Worm (Caenorhabditis elegans) whole organism, L3 larva: ENCODE results near the gene ZK688.9.

Experiments used
- ZK546.5 ChIP-seq: sonication (generic microtip); optimal IDR thresholded peaks from 2 replicates; lab custom pipeline; 2017; ENCODE audit warnings: missing biosample characterization, missing genetic modification characterization
- ceh-16 ChIP-seq: sonication (generic microtip); optimal IDR thresholded peaks from 2 replicates; lab custom pipeline; 2017; ENCODE audit warnings: missing biosample characterization, missing genetic modification characterization
- ceh-82 ChIP-seq: fragments of 150-350 bp; optimal IDR thresholded peaks from 2 replicates; lab custom pipeline; 2014; ENCODE audit warnings: missing biosample characterization, missing genetic modification characterization
- egl-5 ChIP-seq: fragments of 150-350 bp; optimal IDR thresholded peaks from 2 replicates; lab custom pipeline; 2017; ENCODE audit warnings: missing biosample characterization, missing genetic modification reagents, missing genetic modification characterization, inconsistent platforms
- elt-1 ChIP-seq: fragments of 150-350 bp; optimal IDR thresholded peaks from 2 replicates; lab custom pipeline; 2014; ENCODE audit warnings: missing biosample characterization, missing genetic modification characterization
- elt-2 ChIP-seq: sonication (generic microtip); optimal IDR thresholded peaks from 2 replicates; lab custom pipeline; 2016; ENCODE audit warnings: missing genetic modification reagents, mild to moderate bottlenecking, missing genetic modification characterization, missing compliant biosample characterization
- elt-3 ChIP-seq, 3 experiments: fragments of 150-350 bp in 1 of 3; sonication (generic microtip) in 2 of 3; optimal IDR thresholded peaks; 2 replicates in 2 of 3; 4 replicates in 1 of 3; lab custom pipeline; 2014 to 2017; ENCODE audit warnings: missing biosample characterization in 3 of 3, missing genetic modification characterization in 3 of 3
- eor-1 ChIP-seq, 2 experiments: fragments of 150-350 bp; optimal IDR thresholded peaks; 2 replicates each; lab custom pipeline; 2014 to 2018; ENCODE audit warnings: missing biosample characterization in 2 of 2, missing genetic modification characterization in 2 of 2
- fkh-2 ChIP-seq: fragments of 150-350 bp; optimal IDR thresholded peaks from 2 replicates; lab custom pipeline; 2014; ENCODE audit warnings: missing biosample characterization, missing genetic modification reagents, missing genetic modification characterization
- fos-1 ChIP-seq: fragments of 150-350 bp; optimal IDR thresholded peaks from 2 replicates; lab custom pipeline; 2014; ENCODE audit warnings: missing biosample characterization, missing genetic modification characterization
- hmg-11 ChIP-seq: sonication (generic microtip); optimal IDR thresholded peaks from 2 replicates; lab custom pipeline; 2016; ENCODE audit warnings: missing genetic modification characterization, missing compliant biosample characterization
- lin-15B ChIP-seq: fragments of 150-350 bp; optimal IDR thresholded peaks from 2 replicates; lab custom pipeline; 2014; ENCODE audit warnings: missing biosample characterization, missing genetic modification characterization
- lin-39 ChIP-seq: fragments of 150-350 bp; optimal IDR thresholded peaks from 2 replicates; lab custom pipeline; 2018; ENCODE audit warnings: missing biosample characterization, missing genetic modification reagents, missing genetic modification characterization
- lsy-12 ChIP-seq: sonication (generic microtip); optimal IDR thresholded peaks from 2 replicates; lab custom pipeline; 2016; ENCODE audit warnings: mild to moderate bottlenecking, missing genetic modification characterization, missing compliant biosample characterization
- mdl-1 ChIP-seq: fragments of 150-350 bp; optimal IDR thresholded peaks from 2 replicates; lab custom pipeline; 2014; ENCODE audit warnings: missing biosample characterization, missing genetic modification characterization
- mml-1 ChIP-seq: fragments of 150-350 bp; sonication (generic microtip); optimal IDR thresholded peaks from 3 replicates; lab custom pipeline; 2014; ENCODE audit warnings: missing biosample characterization, missing genetic modification characterization
- nfya-1 ChIP-seq: sonication (generic microtip); optimal IDR thresholded peaks from 2 replicates; lab custom pipeline; 2017; ENCODE audit warnings: missing genetic modification characterization, mild to moderate bottlenecking, missing compliant biosample characterization, antibody characterized with exemption, moderate library complexity; ENCODE audit not compliant: insufficient read depth
- nhr-11 ChIP-seq: fragments of 150-350 bp; optimal IDR thresholded peaks from 2 replicates; lab custom pipeline; 2014; ENCODE audit warnings: missing biosample characterization, missing genetic modification characterization
- nhr-12 ChIP-seq: fragments of 150-350 bp; optimal IDR thresholded peaks from 2 replicates; lab custom pipeline; 2014; ENCODE audit warnings: missing biosample characterization, missing genetic modification characterization
- nhr-23 ChIP-seq: fragments of 150-350 bp; optimal IDR thresholded peaks from 2 replicates; lab custom pipeline; 2014; ENCODE audit warnings: missing biosample characterization, missing genetic modification reagents, missing genetic modification characterization
- nhr-237 ChIP-seq: fragments of 150-350 bp; optimal IDR thresholded peaks from 2 replicates; lab custom pipeline; 2014; ENCODE audit warnings: missing biosample characterization, missing genetic modification characterization
- nhr-28 ChIP-seq: fragments of 150-350 bp; optimal IDR thresholded peaks from 2 replicates; lab custom pipeline; 2014; ENCODE audit warnings: missing biosample characterization, missing genetic modification characterization
- nhr-43 ChIP-seq: sonication (generic microtip); optimal IDR thresholded peaks from 2 replicates; lab custom pipeline; 2016; ENCODE audit warnings: mild to moderate bottlenecking, missing genetic modification characterization, missing compliant biosample characterization; ENCODE audit not compliant: poor library complexity, severe bottlenecking
- nhr-67 ChIP-seq: fragments of 150-350 bp; optimal IDR thresholded peaks from 2 replicates; lab custom pipeline; 2014; ENCODE audit warnings: missing biosample characterization, missing genetic modification characterization
- pqm-1 ChIP-seq: fragments of 150-350 bp; optimal IDR thresholded peaks from 2 replicates; lab custom pipeline; 2017; ENCODE audit warnings: missing biosample characterization, missing genetic modification characterization, inconsistent platforms
- tbx-2 ChIP-seq: sonication (generic microtip); optimal IDR thresholded peaks from 2 replicates; lab custom pipeline; 2016; ENCODE audit warnings: mild to moderate bottlenecking, missing genetic modification characterization, missing compliant biosample characterization
- zag-1 ChIP-seq: fragments of 150-350 bp; optimal IDR thresholded peaks from 2 replicates; lab custom pipeline; 2014; ENCODE audit warnings: missing biosample characterization, missing genetic modification characterization
- ztf-4 ChIP-seq: fragments of 150-350 bp; optimal IDR thresholded peaks from 2 replicates; lab custom pipeline; 2014; ENCODE audit warnings: missing biosample characterization, missing genetic modification characterization

ZK688.9 gene

DNA sequence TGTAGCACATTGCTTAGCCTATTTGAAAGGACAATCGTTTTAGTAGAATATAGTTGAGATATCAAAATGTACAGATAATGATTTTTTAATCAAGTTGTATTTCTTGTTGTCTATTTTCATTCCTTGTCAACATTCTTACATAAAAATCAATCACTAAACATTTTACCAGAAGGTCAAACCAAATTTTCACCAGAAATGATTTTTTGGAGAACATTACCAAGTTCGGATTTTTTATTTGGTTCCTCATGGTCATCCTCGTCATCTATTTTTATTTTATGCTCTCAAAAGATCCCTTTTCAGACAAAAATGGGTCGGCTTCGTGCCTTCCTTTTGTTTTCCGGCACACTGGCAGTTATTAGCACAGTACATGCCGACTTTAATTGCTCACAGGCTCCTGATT, 9.3 kb downstream of the ZK688.9 start, which contains the start of gene tyr-1:
TSS of gene tyr-1 (plus strand) at position 301 of the 400 bp plus-strand sequence.
- no peak for TF ChIP-seq pqm-1 (tag; lab: Kevin White, UChicago)
- TF ChIP-seq elt-1 (tag; lab: Kevin White, UChicago), result no peak
- TF ChIP-seq egl-5 (tag; lab: Kevin White, UChicago), result no peak
- TF ChIP-seq, all 47 proteins: peak for 0

DNA sequence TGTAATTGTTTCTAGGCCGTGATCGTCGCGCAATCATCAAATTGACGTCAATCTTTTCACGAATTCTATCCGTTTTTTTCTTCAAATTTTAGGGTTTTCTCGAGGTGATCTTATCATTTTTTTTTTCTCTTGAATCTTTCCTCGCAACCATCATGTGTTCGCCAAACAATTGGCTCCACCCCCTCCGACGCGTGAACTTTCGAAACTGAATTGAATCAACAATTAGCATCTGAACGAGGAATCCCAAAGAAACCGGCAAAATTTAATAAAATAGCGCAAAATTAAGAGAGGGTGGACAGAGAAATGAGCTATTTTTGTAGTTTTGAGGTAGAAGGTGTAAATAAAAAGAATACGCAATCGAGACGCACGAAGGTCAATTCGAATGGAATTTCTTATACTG, 10.0 kb downstream of the ZK688.9 start:
- TF ChIP-seq nhr-23 (tag; lab: Kevin White, UChicago) (no peak), hmg-11 (tag; lab: Kevin White, UChicago) (no peak), lsy-12 (tag; lab: Kevin White, UChicago) (no peak), lin-15B (tag; lab: Kevin White, UChicago) (no peak), tbx-2 (no peak), zag-1 (tag; lab: Kevin White, UChicago) (no peak), egl-5 (tag; lab: Kevin White, UChicago) (no peak), mdl-1 (tag; lab: Kevin White, UChicago) (no peak), lin-39 (tag; lab: Kevin White, UChicago) (no peak), ceh-82 (tag; lab: Kevin White, UChicago) (no peak), fkh-2 (tag; lab: Kevin White, UChicago) (no peak), ztf-4 (no peak), elt-3 (tag; optimal IDR thresholded peaks at IDR 0.05; lab: Kevin White, UChicago) (no peak), nhr-67 (no peak), elt-1 (tag; lab: Kevin White, UChicago) (no peak), nhr-237 (tag; lab: Kevin White, UChicago) (no peak)

DNA sequence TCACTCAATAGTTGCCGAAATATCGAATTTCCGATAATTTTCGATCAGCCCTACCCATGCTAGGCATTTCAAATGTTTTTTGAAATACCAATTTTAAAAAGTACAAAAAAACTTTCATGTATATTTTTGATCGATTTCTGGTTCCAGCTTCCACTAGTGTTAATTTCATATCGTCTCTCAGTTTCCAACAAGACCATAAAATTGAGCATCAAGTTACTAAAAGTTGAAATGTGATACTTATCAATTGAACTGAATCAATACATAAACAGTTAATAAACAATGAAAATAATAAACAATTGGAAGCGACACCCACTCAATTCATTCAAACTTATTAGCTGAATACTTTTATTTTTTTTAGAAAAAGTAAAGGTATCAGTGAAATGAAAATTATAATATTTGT, 16.6 kb downstream of the ZK688.9 start, which contains the start of gene cup-4:
TSS of gene cup-4 (plus strand) at position 301 of the 400 bp plus-strand sequence.
- TF ChIP-seq ZK546.5 (tag; lab: Kevin White, UChicago), result no peak
- TF ChIP-seq elt-1 (tag; lab: Kevin White, UChicago), result no peak
- no peak for TF ChIP-seq pqm-1 (tag; lab: Kevin White, UChicago)
- TF ChIP-seq egl-5 (tag; lab: Kevin White, UChicago), result no peak
- no peak for TF ChIP-seq fos-1 (tag; lab: Kevin White, UChicago)
- TF ChIP-seq eor-1 (tag; optimal IDR thresholded peaks at IDR 0.05; lab: Kevin White, UChicago), result no peak
- no peak for TF ChIP-seq mml-1
- no peak for TF ChIP-seq lsy-12 (tag; lab: Kevin White, UChicago)
- no peak for TF ChIP-seq nhr-43 (tag; lab: Kevin White, UChicago)

DNA sequence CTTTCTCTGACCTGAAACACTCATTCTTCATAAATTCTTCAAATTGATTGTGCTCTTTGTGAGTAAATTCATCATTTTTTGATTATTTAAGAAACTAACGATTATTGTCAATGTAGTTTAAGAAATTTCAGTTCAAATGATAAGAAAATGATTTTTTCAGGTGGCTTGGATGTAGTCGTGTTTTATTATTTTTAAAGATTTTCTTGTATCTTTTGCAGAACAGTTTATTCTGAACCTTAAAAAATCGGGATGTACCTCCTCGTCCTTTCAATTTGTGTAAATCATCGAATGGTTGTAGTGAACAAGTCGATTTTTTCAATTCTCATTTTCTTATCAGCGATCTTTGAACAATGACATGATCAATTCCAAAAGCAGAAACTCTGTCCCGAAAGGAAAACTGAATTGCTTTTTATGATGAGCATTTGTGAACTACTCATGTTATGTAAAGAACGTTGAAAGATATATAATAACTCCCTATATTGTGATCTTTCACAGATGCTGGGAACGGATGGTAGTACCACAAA, 17.5 kb downstream of the ZK688.9 start, which contains the start of gene slc-17.3:
TSS of gene slc-17.3 (minus strand) at position 51 of the 524 bp plus-strand sequence.
- TF ChIP-seq pqm-1 (tag; lab: Kevin White, UChicago) (peak; percentile 37), nhr-67 (no peak), lin-39 (tag; lab: Kevin White, UChicago) (no peak), elt-2 (tag; lab: Kevin White, UChicago) (peak; percentile 57)

DNA sequence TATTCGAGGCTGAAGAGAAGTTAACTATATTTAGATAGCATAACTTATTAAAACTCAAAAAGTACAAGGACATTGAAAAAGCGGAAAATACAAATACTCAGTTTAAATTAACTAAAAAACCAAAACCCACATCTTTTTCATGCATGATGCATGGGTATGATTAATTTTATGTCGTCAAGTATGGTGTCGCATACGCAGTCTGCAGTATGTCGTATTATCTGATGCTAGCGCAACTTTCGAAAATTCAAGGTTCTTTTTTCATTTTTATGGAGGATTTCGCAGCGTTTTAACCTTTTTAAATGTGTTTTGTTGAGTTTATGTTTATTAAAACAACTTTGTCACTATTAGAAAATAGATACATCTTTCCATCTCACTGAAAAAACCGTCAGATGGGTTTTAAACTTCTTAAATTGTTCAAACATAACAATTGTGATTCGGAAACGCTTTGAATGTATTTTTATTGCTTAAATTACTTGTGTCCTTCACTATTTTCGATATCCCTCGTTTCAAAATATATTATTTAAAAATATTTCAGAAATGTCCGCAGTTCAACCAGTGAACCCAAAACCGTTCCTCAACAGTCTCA, 21.2 kb downstream of the ZK688.9 start, which contains the start of gene snr-5:
TSS of gene snr-5 (plus strand) at position 536 of the 586 bp plus-strand sequence.
- TF ChIP-seq nfya-1 (tag; lab: Kevin White, UChicago), result peak; percentile 40
- TF ChIP-seq ztf-4, result no peak
- peak; percentile 31 for TF ChIP-seq hmg-11 (tag; lab: Kevin White, UChicago)
- TF ChIP-seq, all 47 proteins: peak for 2

DNA sequence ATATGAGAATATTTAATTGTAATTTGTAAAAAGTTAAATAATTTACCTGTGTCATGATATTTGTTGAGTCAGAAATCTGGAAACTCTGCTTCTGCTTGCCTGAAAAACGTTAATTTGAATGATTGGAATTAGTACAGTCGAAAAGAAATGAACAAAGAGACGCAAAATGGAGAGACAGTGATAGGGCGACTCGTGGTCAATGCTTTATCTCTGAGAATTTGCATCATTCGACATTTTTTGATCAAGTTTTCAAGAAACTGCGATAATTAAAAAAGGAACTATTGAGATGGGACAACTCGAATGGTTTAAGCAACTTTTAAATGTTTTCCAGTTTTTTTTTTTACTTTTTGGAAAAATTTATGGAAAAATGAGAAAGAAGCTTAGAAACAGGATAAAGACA, 21.9 kb downstream of the ZK688.9 start, which contains the start of gene cuc-1:
TSS of gene cuc-1 (minus strand) at position 101 of the 400 bp plus-strand sequence.
- TF ChIP-seq zag-1 (tag; lab: Kevin White, UChicago) (no peak), fkh-2 (tag; lab: Kevin White, UChicago) (no peak), ztf-4 (no peak), ZK546.5 (tag; lab: Kevin White, UChicago) (no peak), ceh-16 (tag; lab: Kevin White, UChicago) (no peak), elt-2 (tag; lab: Kevin White, UChicago) (peak; percentile 31), nhr-67 (no peak)
- TF ChIP-seq, all 47 proteins: peak for 1

DNA sequence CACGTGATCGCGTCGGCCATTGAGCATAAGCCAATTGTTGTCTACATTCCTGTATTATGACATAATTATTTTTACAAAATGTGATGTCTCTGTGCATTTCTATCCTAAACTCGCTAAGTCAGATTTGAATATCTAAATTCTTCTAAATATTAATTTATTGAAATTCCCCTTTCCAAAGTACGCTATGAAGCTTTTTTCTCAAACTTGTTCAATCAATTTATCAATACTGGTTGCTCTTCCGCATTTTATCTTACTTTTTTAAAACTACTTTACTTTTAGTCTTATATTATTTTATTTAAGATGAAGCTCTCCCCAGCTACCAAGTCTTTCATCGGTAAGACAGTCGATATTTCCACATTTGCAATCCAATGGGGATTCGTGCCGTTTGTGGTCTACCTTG, 23.5 kb downstream of the ZK688.9 start, which contains the start of gene tomm-7:
TSS of gene tomm-7 (plus strand) at position 301 of the 400 bp plus-strand sequence.
- TF ChIP-seq nhr-11 (no peak), mml-1 (no peak), zag-1 (tag; lab: Kevin White, UChicago) (no peak), nhr-28 (tag; lab: Kevin White, UChicago) (no peak), nhr-43 (tag; lab: Kevin White, UChicago) (no peak), nhr-67 (no peak), nhr-12 (tag; lab: Kevin White, UChicago) (no peak)
